Fruit fly (Drosophila melanogaster) whole organism, adult: Measurements from ENCODE around the gene grnd.
A peak's percentile ranks its signal among the peaks of the same experiment; 100 is the strongest.

Source experiments
- CG11617 ChIP-seq: fragments of 200-800 bp; sonication (Bioruptor generic); optimal IDR thresholded peaks from 2 replicates; lab custom pipeline; 2017; ENCODE audit warnings: mild to moderate bottlenecking, missing biosample characterization, missing genetic modification reagents, missing genetic modification characterization
- CG12768 ChIP-seq: fragments of 200-800 bp; sonication (Bioruptor generic); optimal IDR thresholded peaks from 2 replicates; lab custom pipeline; 2017; ENCODE audit warnings: missing biosample characterization, missing genetic modification characterization, mild to moderate bottlenecking, moderate library complexity, missing genetic modification reagents
- CG14711 ChIP-seq: fragments of 200-800 bp; sonication (Bioruptor generic); optimal IDR thresholded peaks from 2 replicates; lab custom pipeline; 2018; ENCODE audit warnings: missing biosample characterization, mild to moderate bottlenecking, missing genetic modification characterization, moderate library complexity
- CG1620 ChIP-seq: fragments of 200-800 bp; sonication (Bioruptor generic); optimal IDR thresholded peaks from 2 replicates; lab custom pipeline; 2016; ENCODE audit warnings: missing biosample characterization, missing genetic modification characterization
- CG33017 ChIP-seq: fragments of 200-800 bp; sonication (Bioruptor generic); optimal IDR thresholded peaks from 2 replicates; lab custom pipeline; 2018; ENCODE audit warnings: missing biosample characterization, mild to moderate bottlenecking, missing genetic modification characterization, moderate library complexity
- CG5204 ChIP-seq: fragments of 200-800 bp; sonication (Bioruptor generic); optimal IDR thresholded peaks from 2 replicates; lab custom pipeline; 2016; ENCODE audit warnings: missing biosample characterization, missing genetic modification characterization
- CG7045 ChIP-seq: fragments of 200-800 bp; sonication (Bioruptor generic); optimal IDR thresholded peaks from 2 replicates; lab custom pipeline; 2017; ENCODE audit warnings: missing biosample characterization, mild to moderate bottlenecking, missing genetic modification characterization
- CG7101 ChIP-seq: fragments of 200-800 bp; sonication (Bioruptor generic); optimal IDR thresholded peaks from 2 replicates; lab custom pipeline; 2018; ENCODE audit warnings: missing biosample characterization, mild to moderate bottlenecking, missing genetic modification characterization, moderate library complexity
- Clk ChIP-seq: fragments of 200-800 bp; sonication (Bioruptor generic); optimal IDR thresholded peaks from 2 replicates; lab custom pipeline; 2017; ENCODE audit warnings: missing biosample characterization, missing genetic modification characterization
- Crg-1 ChIP-seq: fragments of 200-800 bp; sonication (Bioruptor generic); optimal IDR thresholded peaks from 2 replicates; lab custom pipeline; 2016; ENCODE audit warnings: missing biosample characterization, missing genetic modification characterization
- Hr96 ChIP-seq: fragments of 200-800 bp; sonication (Bioruptor generic); optimal IDR thresholded peaks from 2 replicates; lab custom pipeline; 2016; ENCODE audit warnings: missing biosample characterization, missing genetic modification characterization
- Mnt ChIP-seq: fragments of 200-800 bp; sonication (Bioruptor generic); optimal IDR thresholded peaks from 2 replicates; lab custom pipeline; 2016; ENCODE audit warnings: missing biosample characterization, mild to moderate bottlenecking, missing genetic modification characterization
- bab1 ChIP-seq: fragments of 200-800 bp; sonication (Bioruptor generic); optimal IDR thresholded peaks from 3 replicates; lab custom pipeline; 2019; ENCODE audit warnings: missing biosample characterization, mild to moderate bottlenecking, missing genetic modification characterization, moderate library complexity
- cic ChIP-seq: fragments of 200-800 bp; sonication (Bioruptor generic); optimal IDR thresholded peaks from 2 replicates; lab custom pipeline; 2017; ENCODE audit warnings: missing biosample characterization, mild to moderate bottlenecking, missing genetic modification characterization, moderate library complexity
- cnc ChIP-seq, 2 experiments: fragments of >200 bp; optimal IDR thresholded peaks; 2 replicates each; lab custom pipeline; 2017
- kay ChIP-seq: fragments of 200-800 bp; sonication (Bioruptor generic); peaks from one replicate; lab custom pipeline; 2016; ENCODE audit warnings: missing biosample characterization, missing genetic modification characterization, borderline replicate concordance
- ovo ChIP-seq: fragments of 200-800 bp; sonication (Bioruptor generic); optimal IDR thresholded peaks from 2 replicates; lab custom pipeline; 2016; ENCODE audit warnings: missing biosample characterization, missing genetic modification characterization
- pad ChIP-seq: fragments of 200-800 bp; sonication (Bioruptor generic); optimal IDR thresholded peaks from 3 replicates; lab custom pipeline; 2017; ENCODE audit warnings: missing biosample characterization, missing genetic modification characterization, mild to moderate bottlenecking, moderate library complexity, missing genetic modification reagents
- tj ChIP-seq: fragments of 200-800 bp; sonication (Bioruptor generic); optimal IDR thresholded peaks from 3 replicates; lab custom pipeline; 2017; ENCODE audit warnings: missing biosample characterization, mild to moderate bottlenecking, missing genetic modification characterization, moderate library complexity
- toe ChIP-seq: fragments of 200-800 bp; sonication (Bioruptor generic); optimal IDR thresholded peaks from 2 replicates; lab custom pipeline; 2016; ENCODE audit warnings: missing biosample characterization, missing genetic modification characterization

The grnd gene

dm6 chr2L:18504881-18505280, 19.7 kb downstream of the grnd start:
- TF ChIP-seq Hr96 (GFP tag; lab: Kevin White, UChicago) = no peak
- TF ChIP-seq tj (GFP tag; lab: Kevin White, UChicago) = no peak

- TF ChIP-seq CG7045 (GFP tag; lab: Kevin White, UChicago) = no peak
- no peak for TF ChIP-seq ovo (GFP tag; lab: Kevin White, UChicago)
- TF ChIP-seq CG7101 (tag; lab: Kevin White, UChicago) = no peak
- no peak for TF ChIP-seq Mnt (GFP tag; lab: Kevin White, UChicago)
- TF ChIP-seq CG14711 (tag; lab: Kevin White, UChicago) = no peak
- no peak for TF ChIP-seq CG33017 (tag; lab: Kevin White, UChicago)
- TF ChIP-seq toe (GFP tag; lab: Kevin White, UChicago) = no peak
- no peak for TF ChIP-seq Clk (GFP tag; lab: Kevin White, UChicago)
- no peak for TF ChIP-seq kay (GFP tag; lab: Kevin White, UChicago)
- no peak for TF ChIP-seq Crg-1
- no peak for TF ChIP-seq cic
- TF ChIP-seq Hr96 (GFP tag; lab: Kevin White, UChicago) = no peak
- no peak for TF ChIP-seq CG1620 (GFP tag; lab: Kevin White, UChicago)
- no peak for TF ChIP-seq tj (GFP tag; lab: Kevin White, UChicago)
- no peak for TF ChIP-seq cnc (optimal IDR thresholded peaks at IDR 0.05; lab: Kevin White, UChicago)
- no peak for TF ChIP-seq bab1 (GFP tag; lab: Kevin White, UChicago)
- no peak for TF ChIP-seq CG11617 (GFP tag; lab: Kevin White, UChicago)
Measured at dm6 chr2L:18505475-18505874, 20.3 kb downstream of the grnd start.

- TF ChIP-seq pad = no peak
- TF ChIP-seq CG1620 (GFP tag; lab: Kevin White, UChicago) = no peak
- no peak for TF ChIP-seq CG7101 (tag; lab: Kevin White, UChicago)
- no peak for TF ChIP-seq CG11617 (GFP tag; lab: Kevin White, UChicago)
- no peak for TF ChIP-seq Hr96 (GFP tag; lab: Kevin White, UChicago)
Measured at dm6 chr2L:18506923-18507322, 21.7 kb downstream of the grnd start.

- TF ChIP-seq Crg-1 (no peak), tj (GFP tag; lab: Kevin White, UChicago) (no peak), cic (peak; percentile 68), bab1 (GFP tag; lab: Kevin White, UChicago) (no peak), Clk (GFP tag; lab: Kevin White, UChicago) (no peak), CG7101 (tag; lab: Kevin White, UChicago) (peak; percentile 26), Hr96 (GFP tag; lab: Kevin White, UChicago) (no peak), CG33017 (tag; lab: Kevin White, UChicago) (no peak), CG12768 (GFP tag; lab: Kevin White, UChicago) (peak; percentile 60), ovo (GFP tag; lab: Kevin White, UChicago) (no peak), Mnt (GFP tag; lab: Kevin White, UChicago) (peak; percentile 43), cnc (optimal IDR thresholded peaks at IDR 0.05; lab: Kevin White, UChicago) (no peak), toe (GFP tag; lab: Kevin White, UChicago) (no peak), CG1620 (GFP tag; lab: Kevin White, UChicago) (no peak), CG14711 (tag; lab: Kevin White, UChicago) (no peak), CG11617 (GFP tag; lab: Kevin White, UChicago) (peak; percentile 38), CG7045 (GFP tag; lab: Kevin White, UChicago) (peak; percentile 15), CG5204 (GFP tag; lab: Kevin White, UChicago) (no peak), pad (peak; percentile 33), kay (GFP tag; lab: Kevin White, UChicago) (peak; percentile 86)
Measured at dm6 chr2L:18509181-18509580, 24.0 kb downstream of the grnd start, which contains the start of gene Ugt301D1. TSS of gene Ugt301D1 (plus strand) at chr2L:18509560.

- TF ChIP-seq cnc (optimal IDR thresholded peaks at IDR 0.05; lab: Kevin White, UChicago) = no peak
- TF ChIP-seq CG33017 (tag; lab: Kevin White, UChicago) = no peak
- TF ChIP-seq CG7045 (GFP tag; lab: Kevin White, UChicago) = no peak
- TF ChIP-seq CG5204 (GFP tag; lab: Kevin White, UChicago) = no peak
- no peak for TF ChIP-seq kay (GFP tag; lab: Kevin White, UChicago)
- no peak for TF ChIP-seq Crg-1
- TF ChIP-seq CG11617 (GFP tag; lab: Kevin White, UChicago) = no peak
- no peak for TF ChIP-seq ovo (GFP tag; lab: Kevin White, UChicago)
- TF ChIP-seq CG14711 (tag; lab: Kevin White, UChicago) = no peak
- no peak for TF ChIP-seq CG7101 (tag; lab: Kevin White, UChicago)
- no peak for TF ChIP-seq CG12768 (GFP tag; lab: Kevin White, UChicago)
- TF ChIP-seq Mnt (GFP tag; lab: Kevin White, UChicago) = no peak
- no peak for TF ChIP-seq tj (GFP tag; lab: Kevin White, UChicago)
Measured at dm6 chr2L:18513402-18513801, 28.2 kb downstream of the grnd start.

- no peak for TF ChIP-seq Hr96 (GFP tag; lab: Kevin White, UChicago)
- TF ChIP-seq CG12768 (GFP tag; lab: Kevin White, UChicago) = no peak
- TF ChIP-seq kay (GFP tag; lab: Kevin White, UChicago) = no peak
Measured at dm6 chr2L:18516367-18516766, 31.1 kb downstream of the grnd start.
